Worm (Caenorhabditis elegans): ENCODE measurements around the gene gpr-1.

Gene gpr-1

DNA sequence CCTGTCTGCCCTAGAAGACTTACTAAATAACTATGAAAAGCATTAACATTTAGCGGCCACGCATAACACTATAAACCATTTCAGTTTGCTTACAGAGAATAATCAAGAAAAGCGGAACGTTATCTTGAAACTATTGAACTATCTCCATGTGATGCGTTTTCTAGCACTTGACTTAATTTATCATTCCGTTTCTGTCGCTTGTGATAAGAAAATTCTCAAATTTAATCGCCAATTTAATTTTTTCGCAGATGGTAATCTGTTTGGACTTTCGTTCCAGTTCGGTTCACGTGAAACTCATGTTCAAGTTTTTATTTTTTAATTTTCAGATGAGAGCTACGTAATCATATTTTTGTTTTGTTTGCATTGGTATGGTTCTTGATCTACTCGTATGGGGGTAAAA lies 28.2 kb downstream of the gpr-1 start:
- no peak for TF ChIP-seq hmg-4 (GFP tag; optimal IDR thresholded peaks at IDR 0.05)
- no peak for TF ChIP-seq ets-7 (tag; optimal IDR thresholded peaks at IDR 0.05)
- no peak for TF ChIP-seq scrt-1 (GFP tag; IDR thresholded peaks at IDR 0.05)
- TF ChIP-seq tbx-11 (GFP tag; IDR thresholded peaks at IDR 0.05), result no peak
- TF ChIP-seq ceh-13 (GFP tag; optimal IDR thresholded peaks at IDR 0.05), result no peak
- no peak for TF ChIP-seq aly-1 (tag; optimal IDR thresholded peaks at IDR 0.05)
- no peak for TF ChIP-seq sea-1 (GFP tag; conservative IDR thresholded peaks at IDR 0.05)
- no peak for TF ChIP-seq ceh-36 (tag; optimal IDR thresholded peaks at IDR 0.05)
- no peak for TF ChIP-seq hmbx-1 (tag; optimal IDR thresholded peaks at IDR 0.05)
- no peak for TF ChIP-seq flt-1 (GFP tag; IDR thresholded peaks at IDR 0.05)
- no peak for TF ChIP-seq tra-4 (tag; optimal IDR thresholded peaks at IDR 0.05)

DNA sequence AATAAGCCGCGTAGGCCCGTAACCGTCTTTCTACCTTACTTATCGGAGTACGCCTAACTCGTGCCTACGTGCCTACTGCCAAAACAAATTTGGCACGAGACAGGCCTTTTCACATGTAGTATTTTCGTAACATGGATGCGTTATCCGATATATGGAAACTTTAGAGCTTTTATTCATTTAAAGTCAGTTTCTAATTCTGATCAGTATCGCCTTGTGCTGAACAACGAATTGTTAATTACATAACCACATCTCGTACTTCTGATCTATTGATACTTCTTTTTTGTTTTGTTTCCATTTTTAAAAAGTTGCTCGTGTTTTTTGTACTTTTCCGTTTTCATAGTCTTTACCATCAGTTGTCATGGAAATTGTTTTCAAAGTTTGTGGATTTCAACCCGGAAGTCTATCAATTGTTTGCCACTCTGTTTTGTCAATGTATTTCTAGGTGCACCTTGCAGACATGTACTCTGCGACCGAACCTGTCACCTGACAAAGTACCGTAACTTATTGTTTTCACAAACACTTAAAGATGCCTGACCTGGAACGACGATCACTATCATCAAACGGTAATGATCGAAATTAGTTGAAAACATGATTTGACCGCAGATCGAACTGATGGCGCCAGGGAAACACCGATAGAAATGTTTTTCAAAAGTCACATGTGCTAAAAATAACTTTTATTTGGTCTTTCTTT lies 29.1 kb downstream of the gpr-1 start:
- TF ChIP-seq tra-4 (tag; optimal IDR thresholded peaks at IDR 0.05), result no peak
- no peak for TF ChIP-seq flt-1 (GFP tag; IDR thresholded peaks at IDR 0.05)
- TF ChIP-seq F13C5.2 (tag; optimal IDR thresholded peaks at IDR 0.05), result no peak
- no peak for TF ChIP-seq pes-1 (GFP tag; IDR thresholded peaks at IDR 0.05)
- no peak for TF ChIP-seq scrt-1 (GFP tag; IDR thresholded peaks at IDR 0.05)
- no peak for TF ChIP-seq ceh-36 (tag; optimal IDR thresholded peaks at IDR 0.05)
- TF ChIP-seq ets-7 (tag; optimal IDR thresholded peaks at IDR 0.05), result no peak
- TF ChIP-seq hnd-1 (tag; optimal IDR thresholded peaks at IDR 0.05), result no peak
- TF ChIP-seq B0310.2 (tag; optimal IDR thresholded peaks at IDR 0.05), result no peak
- TF ChIP-seq sea-1 (GFP tag; conservative IDR thresholded peaks at IDR 0.05), result no peak
- TF ChIP-seq tbx-11 (GFP tag; IDR thresholded peaks at IDR 0.05), result no peak
- TF ChIP-seq ceh-13 (GFP tag; optimal IDR thresholded peaks at IDR 0.05), result no peak
- TF ChIP-seq ama-1 (optimal IDR thresholded peaks at IDR 0.05), result no peak
- no peak for TF ChIP-seq aly-1 (tag; optimal IDR thresholded peaks at IDR 0.05)
- TF ChIP-seq tbx-37 (GFP tag; conservative IDR thresholded peaks at IDR 0.05), result no peak
- TF ChIP-seq hmbx-1 (tag; optimal IDR thresholded peaks at IDR 0.05), result no peak
- TF ChIP-seq hmg-4 (GFP tag; optimal IDR thresholded peaks at IDR 0.05), result no peak

DNA sequence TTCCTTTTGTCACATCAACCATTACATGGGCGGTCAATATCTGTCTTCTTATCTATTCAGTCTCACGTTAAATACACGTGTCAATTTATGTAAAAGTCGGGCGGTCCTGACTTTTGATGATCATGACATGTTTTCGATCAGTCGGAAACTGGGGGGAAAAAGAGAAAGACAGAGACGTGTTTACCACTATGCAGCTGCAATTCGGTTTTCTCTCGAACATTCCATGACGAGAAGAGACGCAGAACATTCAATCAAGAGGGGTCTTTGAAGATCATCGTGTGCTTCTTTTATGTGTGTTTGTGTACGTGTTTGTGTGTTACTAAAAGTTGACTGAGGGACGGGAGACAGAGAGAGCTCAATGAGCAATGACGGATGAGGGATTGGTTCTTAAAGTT lies 29.6 kb downstream of the gpr-1 start:
- TF ChIP-seq ets-7 (tag; optimal IDR thresholded peaks at IDR 0.05) (no peak), tra-4 (tag; optimal IDR thresholded peaks at IDR 0.05) (no peak), sea-1 (GFP tag; conservative IDR thresholded peaks at IDR 0.05) (no peak), tbx-37 (GFP tag; conservative IDR thresholded peaks at IDR 0.05) (no peak), ceh-36 (tag; optimal IDR thresholded peaks at IDR 0.05) (no peak), F13C5.2 (tag; optimal IDR thresholded peaks at IDR 0.05) (no peak), aly-1 (tag; optimal IDR thresholded peaks at IDR 0.05) (no peak), B0310.2 (tag; optimal IDR thresholded peaks at IDR 0.05) (no peak)

DNA sequence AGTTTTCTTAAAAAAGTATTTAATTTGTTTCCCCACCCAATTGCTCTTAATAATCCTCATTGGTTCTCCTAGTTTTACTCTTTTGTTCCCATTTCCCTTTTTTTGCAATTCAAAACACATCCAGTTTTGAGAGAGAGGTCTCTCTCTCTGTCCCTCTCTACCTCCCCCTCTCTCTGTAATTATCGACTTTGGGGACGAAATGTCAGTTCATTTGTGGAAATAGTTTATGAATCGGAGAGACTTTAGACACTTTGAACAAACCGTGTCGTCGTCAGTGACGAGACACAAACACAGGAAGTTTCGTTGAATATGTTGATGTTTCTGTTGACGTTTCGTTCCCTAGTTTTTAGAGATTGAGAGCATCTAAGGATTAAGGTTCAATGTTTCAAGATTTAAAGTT lies 34.4 kb downstream of the gpr-1 start:
- TF ChIP-seq ceh-36 (tag; optimal IDR thresholded peaks at IDR 0.05) (no peak), hnd-1 (tag; optimal IDR thresholded peaks at IDR 0.05) (no peak), tra-4 (tag; optimal IDR thresholded peaks at IDR 0.05) (no peak), ama-1 (optimal IDR thresholded peaks at IDR 0.05) (no peak), scrt-1 (GFP tag; IDR thresholded peaks at IDR 0.05) (no peak), pes-1 (GFP tag; IDR thresholded peaks at IDR 0.05) (no peak), flt-1 (GFP tag; IDR thresholded peaks at IDR 0.05) (no peak)

DNA sequence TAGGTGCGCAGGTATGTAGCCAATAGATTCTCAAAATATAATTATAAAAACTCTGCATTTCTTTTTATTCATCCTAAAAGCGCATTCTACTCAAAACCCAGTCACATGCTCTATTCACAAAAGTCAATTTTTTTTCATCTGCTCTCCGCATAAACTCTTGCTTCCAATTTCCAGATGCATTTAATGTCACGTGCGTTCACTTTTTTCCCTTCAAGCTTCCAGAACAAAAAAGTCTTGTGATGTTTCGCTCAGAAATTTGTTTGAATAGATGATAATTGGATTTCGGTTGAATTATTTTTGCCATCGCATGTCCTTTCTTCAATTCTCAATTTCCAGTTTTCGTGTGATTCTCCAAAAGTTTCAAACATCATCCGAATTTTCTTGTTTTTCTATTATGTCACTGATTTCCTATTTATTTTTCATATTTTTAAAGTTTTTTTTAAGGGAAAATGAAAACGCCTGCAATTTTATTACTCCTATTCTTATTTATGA lies 36.2 kb downstream of the gpr-1 start, which contains the start of gene F22B7.1:
F22B7.1 (plus strand) TSS at position 442 of the 492 bp plus-strand sequence.
- TF ChIP-seq hmg-4 (GFP tag; optimal IDR thresholded peaks at IDR 0.05) (no peak), ets-7 (tag; optimal IDR thresholded peaks at IDR 0.05) (no peak), hnd-1 (tag; optimal IDR thresholded peaks at IDR 0.05) (no peak), hmbx-1 (tag; optimal IDR thresholded peaks at IDR 0.05) (no peak), F13C5.2 (tag; optimal IDR thresholded peaks at IDR 0.05) (no peak), pes-1 (GFP tag; IDR thresholded peaks at IDR 0.05) (no peak), tbx-37 (GFP tag; conservative IDR thresholded peaks at IDR 0.05) (no peak), B0310.2 (tag; optimal IDR thresholded peaks at IDR 0.05) (no peak), ama-1 (optimal IDR thresholded peaks at IDR 0.05) (no peak), ceh-13 (GFP tag; optimal IDR thresholded peaks at IDR 0.05) (no peak), tra-4 (tag; optimal IDR thresholded peaks at IDR 0.05) (no peak), scrt-1 (GFP tag; IDR thresholded peaks at IDR 0.05) (no peak), tbx-11 (GFP tag; IDR thresholded peaks at IDR 0.05) (no peak), aly-1 (tag; optimal IDR thresholded peaks at IDR 0.05) (no peak), sea-1 (GFP tag; conservative IDR thresholded peaks at IDR 0.05) (no peak), flt-1 (GFP tag; IDR thresholded peaks at IDR 0.05) (no peak), ceh-36 (tag; optimal IDR thresholded peaks at IDR 0.05) (no peak)

DNA sequence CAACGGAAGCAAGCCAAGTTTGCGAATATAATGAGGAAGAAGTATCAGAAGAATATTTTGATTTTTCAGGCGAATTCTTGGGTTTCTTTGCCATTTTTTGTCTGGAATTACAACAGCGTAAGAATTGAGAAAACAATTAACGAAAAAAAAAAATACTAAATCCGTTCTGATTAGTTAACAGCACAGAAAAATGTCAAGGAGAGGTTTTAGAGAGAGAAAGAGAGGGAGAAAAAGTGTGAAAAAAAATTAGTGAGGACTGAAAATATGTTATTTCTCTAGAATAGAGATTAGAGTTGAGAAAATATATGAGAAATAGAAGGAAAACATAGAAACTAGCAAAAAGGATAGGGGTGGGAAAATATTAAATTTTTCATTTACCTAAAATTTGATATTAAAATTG lies 38.6 kb downstream of the gpr-1 start, which contains the start of gene dpy-19:
dpy-19 (minus strand) TSS at position 101 of the 400 bp plus-strand sequence.
- TF ChIP-seq sea-1 (GFP tag; conservative IDR thresholded peaks at IDR 0.05) (no peak), scrt-1 (GFP tag; IDR thresholded peaks at IDR 0.05) (no peak), ceh-13 (GFP tag; optimal IDR thresholded peaks at IDR 0.05) (no peak), tra-4 (tag; optimal IDR thresholded peaks at IDR 0.05) (no peak), hnd-1 (tag; optimal IDR thresholded peaks at IDR 0.05) (no peak), aly-1 (tag; optimal IDR thresholded peaks at IDR 0.05) (no peak), tbx-11 (GFP tag; IDR thresholded peaks at IDR 0.05) (no peak), hmg-4 (GFP tag; optimal IDR thresholded peaks at IDR 0.05) (no peak), hmbx-1 (tag; optimal IDR thresholded peaks at IDR 0.05) (no peak), ama-1 (optimal IDR thresholded peaks at IDR 0.05) (no peak), ets-7 (tag; optimal IDR thresholded peaks at IDR 0.05) (no peak), flt-1 (GFP tag; IDR thresholded peaks at IDR 0.05) (no peak), B0310.2 (tag; optimal IDR thresholded peaks at IDR 0.05) (no peak), ceh-36 (tag; optimal IDR thresholded peaks at IDR 0.05) (no peak), F13C5.2 (tag; optimal IDR thresholded peaks at IDR 0.05) (no peak), tbx-37 (GFP tag; conservative IDR thresholded peaks at IDR 0.05) (no peak), pes-1 (GFP tag; IDR thresholded peaks at IDR 0.05) (no peak)

DNA sequence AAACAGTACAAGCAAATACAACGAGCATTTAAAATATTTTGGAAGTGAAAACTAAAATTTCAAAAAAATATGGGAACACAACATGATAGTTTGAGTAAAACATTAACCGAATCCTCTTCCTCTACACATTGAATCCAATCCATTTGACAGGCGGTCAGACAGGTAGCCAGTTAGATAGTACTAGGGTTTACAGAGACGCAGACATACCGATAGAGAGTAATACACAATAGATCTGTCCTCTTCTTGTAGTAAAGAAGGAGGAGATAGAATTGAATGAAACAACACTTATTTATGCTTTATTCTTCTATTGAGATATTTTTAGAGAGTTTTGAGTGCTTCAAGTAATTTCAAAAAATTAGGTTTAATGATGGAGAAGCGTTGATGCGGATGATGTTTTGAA lies 40.0 kb downstream of the gpr-1 start:
- TF ChIP-seq hmbx-1 (tag; optimal IDR thresholded peaks at IDR 0.05), result no peak
- TF ChIP-seq ama-1 (optimal IDR thresholded peaks at IDR 0.05), result no peak
- no peak for TF ChIP-seq sea-1 (GFP tag; conservative IDR thresholded peaks at IDR 0.05)
- no peak for TF ChIP-seq ceh-36 (tag; optimal IDR thresholded peaks at IDR 0.05)
